Fruit fly (Drosophila melanogaster) whole organism, wandering third instar larva: ENCODE measurements around the gene MED6.

ENCODE experiments used
- CG32264 ChIP-seq: fragments of 200-800 bp; sonication (Bioruptor generic); optimal IDR thresholded peaks from 2 replicates; lab custom pipeline; 2016; ENCODE audit warnings: missing biosample characterization, missing genetic modification characterization
- CG9705 ChIP-seq: fragments of 200-800 bp; sonication (Bioruptor generic); optimal IDR thresholded peaks from 2 replicates; lab custom pipeline; 2018; ENCODE audit warnings: missing biosample characterization, mild to moderate bottlenecking, missing genetic modification characterization
- Hr78 ChIP-seq: fragments of >200 bp; optimal IDR thresholded peaks from 2 replicates; lab custom pipeline; 2017; ENCODE audit warnings: missing biosample characterization, missing genetic modification characterization
- br ChIP-seq: fragments of 200-800 bp; sonication (Bioruptor generic); optimal IDR thresholded peaks from 2 replicates; lab custom pipeline; 2016; ENCODE audit warnings: missing biosample characterization, missing genetic modification characterization
- brk ChIP-seq: fragments of 200-800 bp; sonication (Bioruptor generic); optimal IDR thresholded peaks from 2 replicates; lab custom pipeline; 2016; ENCODE audit warnings: missing biosample characterization, mild to moderate bottlenecking, missing genetic modification characterization
- ey ChIP-seq: fragments of 200-800 bp; sonication (Bioruptor generic); optimal IDR thresholded peaks from 2 replicates; lab custom pipeline; 2016; ENCODE audit warnings: missing biosample characterization, missing genetic modification characterization
- fru ChIP-seq: fragments of 200-800 bp; sonication (Bioruptor generic); optimal IDR thresholded peaks from 3 replicates; lab custom pipeline; 2016; ENCODE audit warnings: missing biosample characterization, mild to moderate bottlenecking, missing genetic modification characterization
- h ChIP-seq: fragments of 200-800 bp; sonication (Bioruptor generic); optimal IDR thresholded peaks from 3 replicates; lab custom pipeline; 2016; ENCODE audit warnings: missing biosample characterization, mild to moderate bottlenecking, missing genetic modification characterization
- psq ChIP-seq: fragments of 200-800 bp; sonication (Bioruptor generic); optimal IDR thresholded peaks from 3 replicates; lab custom pipeline; 2017; ENCODE audit warnings: missing biosample characterization, mild to moderate bottlenecking, missing genetic modification characterization, moderate library complexity
- usp ChIP-seq: fragments of >200 bp; optimal IDR thresholded peaks from 2 replicates; lab custom pipeline; 2017; ENCODE audit warnings: missing biosample characterization, missing genetic modification characterization

DNA sequence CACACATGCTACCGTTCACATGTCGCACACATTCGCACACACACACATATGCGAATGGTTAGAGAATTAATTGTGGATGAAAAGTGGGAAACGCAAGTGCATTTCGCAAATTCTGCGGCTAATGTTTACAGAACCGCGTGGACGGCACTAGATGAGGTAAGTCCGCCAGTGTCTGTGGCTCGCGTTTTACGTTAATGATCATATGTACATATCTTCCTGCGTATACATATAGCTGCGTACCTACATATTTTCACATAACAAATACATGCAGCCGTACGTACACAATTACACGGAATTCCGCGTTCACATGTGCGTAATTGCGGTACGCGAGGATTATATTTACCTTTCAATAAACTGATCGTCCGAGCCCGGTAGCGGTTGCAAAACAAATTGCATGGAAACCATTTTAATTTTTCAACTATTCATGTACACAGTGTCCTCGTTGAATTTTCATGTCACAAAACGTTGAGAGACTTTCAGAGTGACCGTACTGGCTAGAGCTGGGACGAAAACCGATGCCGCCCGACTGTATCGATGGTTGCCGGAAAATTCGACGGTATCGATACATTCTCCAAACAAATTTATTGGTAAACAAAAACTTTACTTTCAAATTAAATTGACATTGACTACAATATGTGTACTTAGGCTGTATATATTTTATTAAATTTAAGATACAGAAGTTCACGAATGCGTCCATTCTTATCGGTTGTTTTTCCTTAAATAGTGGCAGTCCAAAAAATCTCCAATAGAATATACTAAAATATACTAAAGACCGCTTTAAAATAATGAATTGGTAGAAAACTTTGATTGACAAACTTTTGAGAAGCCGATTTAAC lies 43.4 kb downstream of the MED6 start, which contains the start of gene hyd:
- no peak for TF ChIP-seq psq
- no peak for TF ChIP-seq ey (GFP tag; lab: Kevin White, UChicago)
- no peak for TF ChIP-seq usp (GFP tag; lab: Kevin White, UChicago)
- no peak for TF ChIP-seq brk (GFP tag; lab: Kevin White, UChicago)
- TF ChIP-seq CG32264 (GFP tag; lab: Kevin White, UChicago) = no peak
- no peak for TF ChIP-seq h (GFP tag; lab: Kevin White, UChicago)
- TF ChIP-seq Hr78 (GFP tag; lab: Kevin White, UChicago) = no peak
- no peak for TF ChIP-seq br (GFP tag; lab: Kevin White, UChicago)
- no peak for TF ChIP-seq CG9705 (GFP tag; lab: Kevin White, UChicago)
- no peak for TF ChIP-seq fru (GFP tag; lab: Kevin White, UChicago)
